Worm (Caenorhabditis elegans): ENCODE measurements around the gene ceh-18.

ceh-18 gene

ce11 chrX:3857697-3858096 is at the start of gene ceh-18:
Gene ceh-18 (minus strand): TSS chrX:3857797.
- TF ChIP-seq ceh-28 (tag; optimal IDR thresholded peaks at IDR 0.05): no peak
- no peak for TF ChIP-seq elt-3 (tag; optimal IDR thresholded peaks at IDR 0.05)
- no peak for TF ChIP-seq fkh-2 (tag; optimal IDR thresholded peaks at IDR 0.05)
- no peak for TF ChIP-seq nhr-67 (tag; optimal IDR thresholded peaks at IDR 0.05)
- no peak for TF ChIP-seq egl-5 (tag; optimal IDR thresholded peaks at IDR 0.05)
- no peak for TF ChIP-seq fos-1 (tag; optimal IDR thresholded peaks at IDR 0.05)
- no peak for TF ChIP-seq nhr-77 (tag; optimal IDR thresholded peaks at IDR 0.05)
- no peak for TF ChIP-seq ztf-4 (tag; optimal IDR thresholded peaks at IDR 0.05)
- no peak for TF ChIP-seq tbx-2 (tag; optimal IDR thresholded peaks at IDR 0.05)

- TF ChIP-seq ceh-16 (tag; optimal IDR thresholded peaks at IDR 0.05) (no peak), ztf-11 (tag; optimal IDR thresholded peaks at IDR 0.05) (no peak), nhr-28 (tag; optimal IDR thresholded peaks at IDR 0.05) (no peak), pha-4 (tag; optimal IDR thresholded peaks at IDR 0.05) (no peak), nhr-25 (tag; optimal IDR thresholded peaks at IDR 0.05) (no peak), fkh-10 (GFP tag; optimal IDR thresholded peaks at IDR 0.05) (no peak), ceh-9 (tag; optimal IDR thresholded peaks at IDR 0.05) (no peak), hmg-11 (tag; optimal IDR thresholded peaks at IDR 0.05) (no peak), ZK546.5 (tag; optimal IDR thresholded peaks at IDR 0.05) (no peak)
Measured at ce11 chrX:3904568-3904967, 47.0 kb upstream of the ceh-18 start, which contains the start of gene sup-12. Gene sup-12 (plus strand): TSS chrX:3904584.

ce11 chrX:3901389-3901788 is 43.8 kb upstream of the ceh-18 start:
- TF ChIP-seq elt-2 (tag; optimal IDR thresholded peaks at IDR 0.05) (no peak), ceh-16 (tag; optimal IDR thresholded peaks at IDR 0.05) (no peak), aly-2 (tag; optimal IDR thresholded peaks at IDR 0.05) (no peak), ZK546.5 (tag; optimal IDR thresholded peaks at IDR 0.05) (no peak), fkh-10 (GFP tag; optimal IDR thresholded peaks at IDR 0.05) (peak; percentile 93), elt-3 (tag; optimal IDR thresholded peaks at IDR 0.05) (no peak), unc-62 (GFP tag; optimal IDR thresholded peaks at IDR 0.05) (no peak)

ce11 chrX:3900715-3901114 is 43.1 kb upstream of the ceh-18 start:
- TF ChIP-seq nhr-76 (tag; optimal IDR thresholded peaks at IDR 0.05): no peak

ce11 chrX:3898255-3899177 is 40.9 kb upstream of the ceh-18 start:
- TF ChIP-seq elt-1 (tag; optimal IDR thresholded peaks at IDR 0.05): peak; percentile 15
- peak; percentile 6 for TF ChIP-seq nfya-1 (tag; optimal IDR thresholded peaks at IDR 0.05; ENCODE audit: insufficient read depth)
- TF ChIP-seq tbx-2 (tag; optimal IDR thresholded peaks at IDR 0.05): no peak
- no peak for TF ChIP-seq ceh-82 (tag; optimal IDR thresholded peaks at IDR 0.05)
- TF ChIP-seq aly-2 (tag; optimal IDR thresholded peaks at IDR 0.05): no peak

- no peak for TF ChIP-seq egl-27 (tag; optimal IDR thresholded peaks at IDR 0.05)
Measured at ce11 chrX:3895577-3895976, 38.0 kb upstream of the ceh-18 start, which contains the start of gene F47F2.3. Gene F47F2.3 (minus strand): TSS chrX:3895677.

- TF ChIP-seq snpc-4 (tag; optimal IDR thresholded peaks at IDR 0.05) (no peak), fkh-10 (GFP tag; optimal IDR thresholded peaks at IDR 0.05) (no peak), nhr-76 (tag; optimal IDR thresholded peaks at IDR 0.05) (no peak)
Measured at ce11 chrX:3887595-3887994, 30.0 kb upstream of the ceh-18 start.

ce11 chrX:3878233-3878632 is 20.6 kb upstream of the ceh-18 start, which contains the start of gene F47F2.1:
Gene F47F2.1 (plus strand): TSS chrX:3878533.
- TF ChIP-seq lin-15B (tag; optimal IDR thresholded peaks at IDR 0.05): no peak
- no peak for TF ChIP-seq fkh-2 (tag; optimal IDR thresholded peaks at IDR 0.05)
- no peak for TF ChIP-seq pha-4 (tag; optimal IDR thresholded peaks at IDR 0.05)
- no peak for TF ChIP-seq fkh-10 (GFP tag; optimal IDR thresholded peaks at IDR 0.05)
- TF ChIP-seq elt-2 (tag; optimal IDR thresholded peaks at IDR 0.05): no peak
- no peak for TF ChIP-seq fos-1 (tag; optimal IDR thresholded peaks at IDR 0.05)
- TF ChIP-seq snpc-4 (tag; optimal IDR thresholded peaks at IDR 0.05): no peak
- TF ChIP-seq egl-27 (tag; optimal IDR thresholded peaks at IDR 0.05): no peak
- TF ChIP-seq nhr-77 (tag; optimal IDR thresholded peaks at IDR 0.05): no peak
- TF ChIP-seq nhr-43 (tag; optimal IDR thresholded peaks at IDR 0.05; ENCODE audit: poor library complexity, severe bottlenecking): no peak
- no peak for TF ChIP-seq lin-39 (tag; optimal IDR thresholded peaks at IDR 0.05)
- TF ChIP-seq nhr-76 (tag; optimal IDR thresholded peaks at IDR 0.05): no peak
- no peak for TF ChIP-seq R02D3.7 (tag; optimal IDR thresholded peaks at IDR 0.05)
- no peak for TF ChIP-seq ceh-82 (tag; optimal IDR thresholded peaks at IDR 0.05)
- no peak for TF ChIP-seq eor-1 (tag; optimal IDR thresholded peaks at IDR 0.05)
- TF ChIP-seq ama-1 (optimal IDR thresholded peaks at IDR 0.05): no peak

All from whole organism, L3 larva.